Worm (Caenorhabditis elegans): Measurements from ENCODE around the gene K04D7.6.

DNA sequence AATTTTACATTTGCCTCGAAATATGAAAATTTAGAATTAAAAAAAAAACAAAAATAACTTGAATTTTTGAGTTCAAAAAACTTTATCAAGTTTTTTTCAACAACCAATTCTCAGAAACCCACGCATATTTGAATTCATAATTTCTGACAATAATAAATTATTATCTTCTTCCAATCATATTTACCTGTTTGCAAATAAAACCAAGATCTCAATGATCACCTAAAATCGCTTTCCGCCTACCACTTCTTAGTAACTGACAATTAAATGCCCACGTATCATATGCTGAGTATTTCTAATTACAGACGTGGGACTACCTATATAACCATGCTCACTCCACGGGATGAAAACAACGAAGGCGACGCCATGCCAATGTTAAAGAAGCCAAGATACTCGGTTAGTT, 44.4 kb downstream of the K04D7.6 start, which contains the start of gene pps-1:
- no peak for TF ChIP-seq pha-4 (tag; optimal IDR thresholded peaks at IDR 0.05)
- no peak for TF ChIP-seq hlh-1 (tag; optimal IDR thresholded peaks at IDR 0.05)
- TF ChIP-seq nhr-28 (tag; optimal IDR thresholded peaks at IDR 0.05) = no peak
- TF ChIP-seq unc-39 (tag; optimal IDR thresholded peaks at IDR 0.05) = no peak
- no peak for TF ChIP-seq snpc-4 (tag; optimal IDR thresholded peaks at IDR 0.05)
- TF ChIP-seq M03D4.4 (tag; optimal IDR thresholded peaks at IDR 0.05) = no peak
- no peak for TF ChIP-seq lin-13 (tag; optimal IDR thresholded peaks at IDR 0.05)
- no peak for TF ChIP-seq flh-1 (GFP tag; optimal IDR thresholded peaks at IDR 0.05)
- TF ChIP-seq mep-1 (tag; optimal IDR thresholded peaks at IDR 0.05) = no peak
